Worm (Caenorhabditis elegans): Measurements from ENCODE around the gene clc-31.

The clc-31 gene

DNA sequence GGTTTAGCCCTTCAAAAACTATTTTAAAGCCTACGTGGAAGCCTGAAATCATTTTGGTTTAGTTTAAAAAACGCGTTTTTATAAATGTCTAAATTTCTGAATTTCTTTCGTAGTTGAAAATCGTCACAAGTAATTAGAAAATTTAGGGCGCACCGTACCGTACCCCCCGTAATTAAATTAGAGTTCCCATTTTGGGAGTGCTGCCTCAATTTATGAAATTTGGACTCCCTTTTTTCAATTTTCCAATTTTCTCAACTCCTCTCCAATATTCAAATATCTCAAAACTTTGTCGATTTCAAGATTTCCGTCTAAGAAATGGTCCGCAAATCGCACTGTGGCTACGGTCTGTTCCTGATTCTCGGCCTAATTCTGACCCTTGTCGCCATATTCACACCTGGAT, at the start of gene clc-31:
Gene clc-31 (plus strand): TSS at position 301 of the 400 bp plus-strand sequence.
- TF ChIP-seq cey-2 (tag; optimal IDR thresholded peaks at IDR 0.05; ENCODE audit: borderline replicate concordance, insufficient read depth), result no peak
- no peak for TF ChIP-seq duxl-1 (tag; optimal IDR thresholded peaks at IDR 0.05; ENCODE audit: poor library complexity)
- no peak for TF ChIP-seq dpl-1 (GFP tag; optimal IDR thresholded peaks at IDR 0.05)
- TF ChIP-seq F37D6.2 (tag; optimal IDR thresholded peaks at IDR 0.05), result no peak
- TF ChIP-seq F26F4.8 (GFP tag; conservative IDR thresholded peaks at IDR 0.05), result no peak
- no peak for TF ChIP-seq snpc-1.2 (GFP tag; IDR thresholded peaks at IDR 0.05)
- no peak for TF ChIP-seq zfp-2 (tag; optimal IDR thresholded peaks at IDR 0.05)
- no peak for TF ChIP-seq nhr-111 (GFP tag; optimal IDR thresholded peaks at IDR 0.05)

DNA sequence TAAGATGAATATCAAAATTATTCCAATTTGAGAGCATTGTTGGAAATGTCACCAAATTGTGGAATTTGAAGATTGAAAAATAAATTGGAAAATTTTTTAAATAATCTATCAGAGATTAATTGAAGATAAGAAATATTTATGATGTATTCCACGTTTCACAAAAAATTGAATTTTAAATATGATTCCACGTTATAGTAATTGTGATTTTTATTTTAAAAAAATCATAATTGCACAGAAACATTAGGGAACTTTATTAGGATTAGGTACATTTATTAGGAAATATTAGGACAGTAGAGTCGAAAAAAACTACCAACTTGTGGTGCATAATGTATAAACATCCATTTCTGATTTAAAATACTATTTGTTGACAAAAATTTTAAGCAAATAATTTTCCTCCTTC, 45.7 kb upstream of the clc-31 start, which contains the start of gene B0432.11:
Gene B0432.11 (minus strand): TSS at position 101 of the 400 bp plus-strand sequence.
- no peak for TF ChIP-seq spr-3 (GFP tag; optimal IDR thresholded peaks at IDR 0.05)
- TF ChIP-seq gei-8 (GFP tag; optimal IDR thresholded peaks at IDR 0.05), result no peak
- TF ChIP-seq vab-7 (GFP tag; IDR thresholded peaks at IDR 0.05), result no peak
- TF ChIP-seq nhr-237 (tag; optimal IDR thresholded peaks at IDR 0.05), result no peak
- TF ChIP-seq nhr-11 (tag; optimal IDR thresholded peaks at IDR 0.05), result no peak
- TF ChIP-seq zip-11 (GFP tag; IDR thresholded peaks at IDR 0.05), result no peak
- TF ChIP-seq set-16 (GFP tag; IDR thresholded peaks at IDR 0.05), result no peak

- TF ChIP-seq ceh-32 (tag; optimal IDR thresholded peaks at IDR 0.05; ENCODE audit: poor library complexity) (no peak), nhr-28 (tag; optimal IDR thresholded peaks at IDR 0.05) (no peak), unc-39 (tag; optimal IDR thresholded peaks at IDR 0.05) (no peak), zag-1 (tag; optimal IDR thresholded peaks at IDR 0.05) (no peak), nhr-6 (tag; optimal IDR thresholded peaks at IDR 0.05) (no peak), mxl-2 (GFP tag; conservative IDR thresholded peaks at IDR 0.05) (no peak), Y75B8A.6 (GFP tag; IDR thresholded peaks at IDR 0.05) (no peak), ztf-11 (tag; optimal IDR thresholded peaks at IDR 0.05) (no peak), hlh-11 (tag; optimal IDR thresholded peaks at IDR 0.05) (no peak), zip-2 (tag; optimal IDR thresholded peaks at IDR 0.05) (no peak), dmd-6 (GFP tag; IDR thresholded peaks at IDR 0.05) (no peak)
Observed at ce11 chrII:296911-297440, 43.3 kb upstream of the clc-31 start, which contains the start of the genes clec-117 and B0432.1. Gene clec-117, minus strand, starts transcription at chrII:297011. Gene B0432.1, plus strand, starts transcription at chrII:297390.

ce11 chrII:299684-300083, 40.6 kb upstream of the clc-31 start, which contains the start of gene K01A2.6:
Gene K01A2.6, plus strand, starts transcription at chrII:299984.
- TF ChIP-seq ztf-7 (tag; optimal IDR thresholded peaks at IDR 0.05) (no peak), unc-62 (GFP tag; optimal IDR thresholded peaks at IDR 0.05 in 1 of 2) (peak in 1 of 2 experiments; percentile 14), unc-62 (tag; optimal IDR thresholded peaks at IDR 0.05) (no peak)

DNA sequence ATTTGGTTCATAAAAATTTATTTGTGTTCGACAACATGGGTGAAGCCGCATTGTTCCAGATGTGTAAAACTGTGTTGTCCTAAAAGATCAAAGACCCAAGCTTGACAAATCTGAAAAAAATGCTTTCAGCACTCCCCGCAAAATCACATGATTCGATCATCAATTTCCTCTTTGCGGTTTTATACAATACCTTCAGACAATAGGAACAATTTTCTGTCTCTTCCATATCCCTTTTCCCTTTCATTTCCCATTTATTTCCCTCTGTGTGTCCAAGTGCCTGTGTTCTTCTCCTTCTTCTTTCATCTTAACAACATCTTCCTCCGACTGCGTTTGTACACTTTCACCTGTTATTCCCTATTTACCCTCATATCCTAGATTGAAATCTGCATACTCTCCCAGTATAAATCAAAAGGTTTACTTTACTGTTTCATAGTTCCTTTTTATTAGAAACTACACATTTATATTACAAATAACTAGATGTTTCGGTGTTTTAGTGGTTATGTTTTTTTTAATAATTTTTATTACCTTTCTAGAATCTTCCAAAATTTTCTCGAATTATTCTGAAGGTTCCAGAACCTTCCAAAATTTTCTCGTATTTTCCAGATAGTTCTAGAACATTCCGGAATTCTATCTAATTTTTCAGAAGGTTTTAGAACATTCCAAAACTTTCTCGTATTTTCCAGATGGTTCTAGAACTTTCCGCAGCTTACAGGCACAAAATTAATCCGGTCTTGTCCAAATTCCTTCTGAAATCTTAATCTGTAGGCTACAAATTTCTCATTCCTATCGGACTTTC, 39.1 kb upstream of the clc-31 start, which contains the start of gene K01A2.5:
Gene K01A2.5 (plus strand): TSS at position 297 of the 796 bp plus-strand sequence.
- TF ChIP-seq dmd-9 (GFP tag; IDR thresholded peaks at IDR 0.05) (no peak), hlh-30 (tag; optimal IDR thresholded peaks at IDR 0.05; ENCODE audit: insufficient read depth) (peak; percentile 58), hif-1 (tag; optimal IDR thresholded peaks at IDR 0.05) (no peak), snpc-4 (tag; optimal IDR thresholded peaks at IDR 0.05) (no peak), F26F4.8 (GFP tag; conservative IDR thresholded peaks at IDR 0.05) (no peak), mep-1 (tag; optimal IDR thresholded peaks at IDR 0.05) (no peak), mdl-1 (tag; optimal IDR thresholded peaks at IDR 0.05) (peak in 1 of 2 experiments; percentile 23), nhr-28 (tag; optimal IDR thresholded peaks at IDR 0.05) (peak; percentile 66), T26A8.4 (GFP tag; IDR thresholded peaks at IDR 0.05) (no peak), ama-1 (optimal IDR thresholded peaks at IDR 0.05) (no peak), jun-1 (tag; optimal IDR thresholded peaks at IDR 0.05) (no peak), snpc-1.2 (GFP tag; IDR thresholded peaks at IDR 0.05) (no peak), mxl-3 (GFP tag; optimal IDR thresholded peaks at IDR 0.05) (peak; percentile 35), F49E8.2 (tag; optimal IDR thresholded peaks at IDR 0.05; ENCODE audit: borderline replicate concordance) (no peak), ceh-20 (GFP tag; IDR thresholded peaks at IDR 0.05) (no peak), ZK546.5 (tag; optimal IDR thresholded peaks at IDR 0.05) (no peak), spr-3 (GFP tag; optimal IDR thresholded peaks at IDR 0.05) (no peak), F10B5.3 (tag; optimal IDR thresholded peaks at IDR 0.05) (no peak), nhr-111 (GFP tag; optimal IDR thresholded peaks at IDR 0.05) (no peak)

Data from whole organism, L4 larva.